Worm (Caenorhabditis elegans): Measurements from ENCODE around the gene E01G4.5.

E01G4.5 gene

DNA sequence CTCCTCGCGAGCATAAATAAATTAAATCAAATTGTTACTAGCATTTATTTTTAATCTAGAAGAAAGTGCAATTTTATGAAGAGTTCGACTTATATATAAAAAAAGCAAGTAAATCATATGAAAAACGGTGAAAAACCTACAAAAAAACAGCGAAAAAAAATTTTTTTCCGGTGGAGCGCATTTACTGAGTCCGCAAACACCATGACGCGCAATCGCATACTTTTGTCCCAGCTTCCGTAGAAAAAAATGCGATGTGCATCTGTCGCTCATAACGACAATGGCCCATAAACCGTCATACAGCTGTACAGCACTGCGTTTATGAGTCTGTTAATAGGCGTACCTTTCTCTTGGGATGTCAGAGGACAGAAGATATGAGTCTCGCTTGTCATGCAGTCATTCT lies 5.0 kb downstream of the E01G4.5 start (continued):
- TF ChIP-seq ctbp-1 (GFP tag; IDR thresholded peaks at IDR 0.05) = no peak
- no peak for TF ChIP-seq zag-1 (tag; optimal IDR thresholded peaks at IDR 0.05)
- TF ChIP-seq dpl-1 (GFP tag; optimal IDR thresholded peaks at IDR 0.05) = peak; percentile 58
- TF ChIP-seq aly-2 (tag; optimal IDR thresholded peaks at IDR 0.05) = no peak
- no peak for TF ChIP-seq lin-13 (GFP tag; optimal IDR thresholded peaks at IDR 0.05)
- TF ChIP-seq nhr-6 (tag; optimal IDR thresholded peaks at IDR 0.05) = no peak
- peak; percentile 55 for TF ChIP-seq dve-1 (tag; optimal IDR thresholded peaks at IDR 0.05; ENCODE audit: insufficient read depth)
- TF ChIP-seq arid-1 (GFP tag; conservative IDR thresholded peaks at IDR 0.05) = no peak
- no peak for TF ChIP-seq egl-27 (tag; optimal IDR thresholded peaks at IDR 0.05)
- no peak for TF ChIP-seq ZK546.5 (tag; optimal IDR thresholded peaks at IDR 0.05)
- TF ChIP-seq ztf-7 (tag; optimal IDR thresholded peaks at IDR 0.05) = no peak
- TF ChIP-seq ceh-82 (tag; optimal IDR thresholded peaks at IDR 0.05) = no peak
- TF ChIP-seq saeg-2 (GFP tag; IDR thresholded peaks at IDR 0.05) = no peak
- no peak for TF ChIP-seq vab-7 (GFP tag; IDR thresholded peaks at IDR 0.05)
- TF ChIP-seq zfp-3 (GFP tag; conservative IDR thresholded peaks at IDR 0.05) = no peak
- TF ChIP-seq nhr-77 (tag; optimal IDR thresholded peaks at IDR 0.05) = no peak
- no peak for TF ChIP-seq ceh-62 (tag; optimal IDR thresholded peaks at IDR 0.05)
- TF ChIP-seq skn-1 (tag; optimal IDR thresholded peaks at IDR 0.05) = no peak
- no peak for TF ChIP-seq nhr-48 (tag; optimal IDR thresholded peaks at IDR 0.05)
- no peak for TF ChIP-seq fkh-10 (GFP tag; optimal IDR thresholded peaks at IDR 0.05)
- TF ChIP-seq zip-11 (GFP tag; IDR thresholded peaks at IDR 0.05) = no peak
- no peak for TF ChIP-seq jun-1 (tag; optimal IDR thresholded peaks at IDR 0.05)
- TF ChIP-seq lin-39 (tag; optimal IDR thresholded peaks at IDR 0.05) = no peak
- TF ChIP-seq T20F7.1 (GFP tag; optimal IDR thresholded peaks at IDR 0.05) = no peak
- TF ChIP-seq lin-15B (tag; optimal IDR thresholded peaks at IDR 0.05) = no peak
- TF ChIP-seq lin-38 (GFP tag; IDR thresholded peaks at IDR 0.05) = peak; percentile 94
- no peak for TF ChIP-seq F37D6.2 (tag; optimal IDR thresholded peaks at IDR 0.05)
- TF ChIP-seq ZK337.2 (GFP tag; IDR thresholded peaks at IDR 0.05) = no peak
- no peak for TF ChIP-seq lir-3 (tag; optimal IDR thresholded peaks at IDR 0.05)
- no peak for TF ChIP-seq madf-9 (GFP tag; conservative IDR thresholded peaks at IDR 0.05)
- peak; percentile 15; the same call in 1 of the 2 replicates for TF ChIP-seq T26A8.4 (GFP tag; IDR thresholded peaks at IDR 0.05)
- TF ChIP-seq F26F4.8 (GFP tag; conservative IDR thresholded peaks at IDR 0.05) = no peak
- TF ChIP-seq hmg-1.1 (GFP tag; IDR thresholded peaks at IDR 0.05) = peak; percentile 48; the same call in 1 of the 2 replicates
- peak; percentile 42 for TF ChIP-seq mep-1 (tag; optimal IDR thresholded peaks at IDR 0.05)
- no peak for TF ChIP-seq set-16 (GFP tag; IDR thresholded peaks at IDR 0.05)
- TF ChIP-seq cey-2 (tag; optimal IDR thresholded peaks at IDR 0.05; ENCODE audit: borderline replicate concordance, insufficient read depth) = no peak
- TF ChIP-seq ceh-32 (tag; optimal IDR thresholded peaks at IDR 0.05; ENCODE audit: poor library complexity) = no peak
- TF ChIP-seq nhr-237 (tag; optimal IDR thresholded peaks at IDR 0.05) = no peak
- peak; percentile 36 for TF ChIP-seq nhr-28 (tag; optimal IDR thresholded peaks at IDR 0.05)
- TF ChIP-seq fos-1 (tag; optimal IDR thresholded peaks at IDR 0.05) = no peak
- no peak for TF ChIP-seq tra-1 (GFP tag; IDR thresholded peaks at IDR 0.05)
- no peak for TF ChIP-seq nhr-10 (tag; optimal IDR thresholded peaks at IDR 0.05)
- TF ChIP-seq pha-4 (GFP tag; IDR thresholded peaks at IDR 0.05) = no peak
- peak; percentile 24 for TF ChIP-seq pha-4 (tag; optimal IDR thresholded peaks at IDR 0.05)
- no peak for TF ChIP-seq mxl-3 (GFP tag; optimal IDR thresholded peaks at IDR 0.05)
- no peak for TF ChIP-seq ama-1 (optimal IDR thresholded peaks at IDR 0.05)
- TF ChIP-seq daf-12 (tag; optimal IDR thresholded peaks at IDR 0.05) = no peak
- TF ChIP-seq lin-29 (GFP tag; IDR thresholded peaks at IDR 0.05) = peak; percentile 61; the same call in 1 of the 2 replicates
- no peak for TF ChIP-seq lin-1 (GFP tag; IDR thresholded peaks at IDR 0.05)
- TF ChIP-seq php-3 (GFP tag; IDR thresholded peaks at IDR 0.05) = no peak
- no peak for TF ChIP-seq nhr-111 (GFP tag; optimal IDR thresholded peaks at IDR 0.05)
- no peak for TF ChIP-seq F10B5.3 (tag; optimal IDR thresholded peaks at IDR 0.05)
- TF ChIP-seq hlh-11 (tag; optimal IDR thresholded peaks at IDR 0.05) = peak; percentile 50
